Fruit fly (Drosophila melanogaster) Kc167 (cell line): Measurements from ENCODE around the gene CG12992.

Experiments used
- Myc ChIP-seq: fragments of >200 bp; optimal IDR thresholded peaks from 2 replicates; lab custom pipeline; 2017; ENCODE audit warnings: missing external identifiers
- Sin3A ChIP-seq: fragments of >200 bp; optimal IDR thresholded peaks from 2 replicates; lab custom pipeline; 2018; ENCODE audit warnings: missing external identifiers
- h ChIP-seq: fragments of >200 bp; optimal IDR thresholded peaks from 3 replicates; lab custom pipeline; 2018; ENCODE audit warnings: missing external identifiers
- insv ChIP-seq: fragments of >200 bp; optimal IDR thresholded peaks from 3 replicates; lab custom pipeline; 2018; ENCODE audit warnings: missing external identifiers
- psq ChIP-seq: fragments of >200 bp; optimal IDR thresholded peaks from 2 replicates; lab custom pipeline; 2017; ENCODE audit warnings: missing external identifiers
- ttk ChIP-seq: sonication (Bioruptor generic); optimal IDR thresholded peaks from 2 replicates; lab custom pipeline; 2017; ENCODE audit warnings: missing external identifiers

DNA sequence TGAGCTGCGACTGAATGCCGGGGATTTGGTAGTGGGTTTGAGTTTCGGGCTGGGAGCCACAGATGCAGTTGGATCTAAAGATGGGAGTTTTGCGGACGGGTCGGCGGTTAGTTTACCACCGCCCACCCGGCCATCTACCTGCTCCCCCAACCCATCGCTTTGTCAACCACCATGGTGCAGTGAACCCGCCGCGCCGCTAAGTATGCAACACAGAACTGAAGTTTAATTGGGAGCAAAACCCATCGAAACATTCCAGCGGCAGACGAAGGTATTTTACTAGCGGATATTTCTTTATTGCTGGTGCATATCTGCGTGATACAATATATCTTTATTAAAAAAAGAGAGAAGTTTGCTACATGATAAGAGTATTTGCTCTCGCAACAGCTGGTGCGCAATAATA lies 22.5 kb upstream of the CG12992 start:
- TF ChIP-seq psq (lab: Kevin White, UChicago) (no peak), h (no peak), Sin3A (lab: Kevin White, UChicago) (no peak), ttk (lab: Kevin White, UChicago) (no peak), insv (lab: Kevin White, UChicago) (no peak), Myc (lab: Kevin White, UChicago) (no peak)
